Worm (Caenorhabditis elegans): Measurements from ENCODE around the gene Y110A2AR.1.

DNA sequence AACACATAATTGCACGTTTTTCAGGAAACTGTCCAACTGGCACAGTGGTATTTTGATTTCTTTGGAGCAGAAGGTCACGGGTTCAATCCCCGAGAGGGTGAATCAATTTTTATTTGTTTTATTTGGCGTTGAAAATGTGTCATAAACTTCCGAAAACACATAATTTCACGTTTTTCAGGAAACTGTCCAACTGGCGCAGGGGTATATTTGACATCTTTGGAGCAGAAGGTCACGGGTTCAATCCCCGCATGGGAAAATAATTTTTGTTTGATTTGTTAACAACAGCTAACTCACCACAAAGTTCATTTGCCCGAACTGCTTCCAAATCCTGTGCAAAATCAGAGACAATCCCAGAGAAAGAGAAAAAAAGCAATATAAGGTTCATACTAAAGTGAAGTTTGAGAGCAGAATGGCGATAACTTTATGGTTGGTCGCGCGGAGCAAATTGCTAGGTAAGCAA lies 36.2 kb downstream of the Y110A2AR.1 start, which contains the start of gene irld-48:
- no peak for TF ChIP-seq hnd-1 (tag; optimal IDR thresholded peaks at IDR 0.05)
- no peak for TF ChIP-seq ama-1 (optimal IDR thresholded peaks at IDR 0.05)

Data from whole organism, early embryonic.